Fruit fly (Drosophila melanogaster) whole organism, pupa: ENCODE results near the gene CG13894.
A peak's percentile ranks its signal among the peaks of the same experiment; 100 is the strongest.

Experiments used
- CG10348 ChIP-seq: fragments of 200-800 bp; sonication (Bioruptor generic); IDR thresholded peaks from 2 replicates; pipeline ENCODE4 v1.3.6; 2022; ENCODE audit warnings: missing biosample characterization, missing genetic modification characterization
- CG12605 ChIP-seq: fragments of 200-800 bp; sonication (Bioruptor generic); IDR thresholded peaks from 2 replicates; pipeline ENCODE4 v1.3.6; 2022; ENCODE audit warnings: missing biosample characterization, missing genetic modification characterization
- CG13204 ChIP-seq: fragments of 200-800 bp; sonication (Bioruptor generic); optimal IDR thresholded peaks from 2 replicates; lab custom pipeline; 2018; ENCODE audit warnings: missing biosample characterization, mild to moderate bottlenecking, missing genetic modification characterization, moderate library complexity
- CG14655 ChIP-seq: fragments of 200-800 bp; sonication (Bioruptor generic); optimal IDR thresholded peaks from 3 replicates; lab custom pipeline; 2017; ENCODE audit warnings: mild to moderate bottlenecking, missing biosample characterization, missing genetic modification reagents, missing genetic modification characterization
- CG15710 ChIP-seq: fragments of 200-800 bp; sonication (Bioruptor generic); optimal IDR thresholded peaks from 2 replicates; lab custom pipeline; 2018; ENCODE audit warnings: missing biosample characterization, mild to moderate bottlenecking, missing genetic modification characterization, moderate library complexity
- CG17806 ChIP-seq: fragments of 200-800 bp; sonication (Bioruptor generic); optimal IDR thresholded peaks from 2 replicates; lab custom pipeline; 2018; ENCODE audit warnings: missing biosample characterization, mild to moderate bottlenecking, missing genetic modification characterization, moderate library complexity
- CG32121 ChIP-seq: fragments of 200-800 bp; sonication (Bioruptor generic); IDR thresholded peaks from 2 replicates; pipeline ENCODE4 v1.3.6; 2022; ENCODE audit warnings: missing biosample characterization, missing genetic modification characterization
- CG34367 ChIP-seq: fragments of 200-800 bp; sonication (Bioruptor generic); optimal IDR thresholded peaks from 2 replicates; lab custom pipeline; 2018; ENCODE audit warnings: missing biosample characterization, mild to moderate bottlenecking, missing genetic modification characterization
- CG4496 ChIP-seq: fragments of 200-800 bp; sonication (Bioruptor generic); IDR thresholded peaks from 3 replicates; pipeline ENCODE4 v1.3.6; 2022; ENCODE audit warnings: missing biosample characterization, missing genetic modification characterization
- CG8159 ChIP-seq: fragments of 200-800 bp; sonication (Bioruptor generic); optimal IDR thresholded peaks from 3 replicates; lab custom pipeline; 2018; ENCODE audit warnings: missing biosample characterization, mild to moderate bottlenecking, missing genetic modification characterization, moderate library complexity
- CG8301 ChIP-seq: fragments of 200-800 bp; sonication (Bioruptor generic); optimal IDR thresholded peaks from 2 replicates; lab custom pipeline; 2018; ENCODE audit warnings: missing biosample characterization, mild to moderate bottlenecking, missing genetic modification characterization
- CG9948 ChIP-seq: fragments of 200-800 bp; sonication (Bioruptor generic); optimal IDR thresholded peaks from 2 replicates; lab custom pipeline; 2018; ENCODE audit warnings: missing biosample characterization, mild to moderate bottlenecking, missing genetic modification characterization, moderate library complexity
- D1 ChIP-seq: fragments of 200-800 bp; sonication (Bioruptor generic); optimal IDR thresholded peaks from 2 replicates; lab custom pipeline; 2018; ENCODE audit warnings: missing biosample characterization, mild to moderate bottlenecking, missing genetic modification characterization, moderate library complexity
- EcR ChIP-seq: fragments of 200-800 bp; sonication (Bioruptor generic); optimal IDR thresholded peaks from 3 replicates; lab custom pipeline; 2019; ENCODE audit warnings: missing biosample characterization, missing genetic modification characterization, mild to moderate bottlenecking, moderate library complexity, missing genetic modification reagents
- Ets98B ChIP-seq: fragments of 200-800 bp; sonication (Bioruptor generic); IDR thresholded peaks from 2 replicates; pipeline ENCODE4 v1.3.6; 2022; ENCODE audit warnings: missing biosample characterization, missing genetic modification characterization
- Pif1A ChIP-seq: fragments of 200-800 bp; sonication (Bioruptor generic); optimal IDR thresholded peaks from 3 replicates; lab custom pipeline; 2016; ENCODE audit warnings: missing biosample characterization, missing genetic modification characterization
- Pif1B ChIP-seq: fragments of 200-800 bp; sonication (Bioruptor generic); optimal IDR thresholded peaks from 3 replicates; lab custom pipeline; 2016; ENCODE audit warnings: missing biosample characterization, missing genetic modification characterization
- Snoo ChIP-seq: fragments of 200-800 bp; sonication (Bioruptor generic); optimal IDR thresholded peaks from 3 replicates; lab custom pipeline; 2017; ENCODE audit warnings: missing biosample characterization, mild to moderate bottlenecking, missing genetic modification characterization, inconsistent platforms
- fd96Ca ChIP-seq: fragments of 200-800 bp; sonication (Bioruptor generic); IDR thresholded peaks from 3 replicates; pipeline ENCODE4 v1.3.6; 2022; ENCODE audit warnings: missing biosample characterization, missing genetic modification characterization
- gl ChIP-seq: fragments of 200-800 bp; sonication (Bioruptor generic); optimal IDR thresholded peaks from 2 replicates; lab custom pipeline; 2018; ENCODE audit warnings: missing biosample characterization, mild to moderate bottlenecking, missing genetic modification characterization
- rn ChIP-seq: fragments of 200-800 bp; sonication (Bioruptor generic); IDR thresholded peaks from 2 replicates; pipeline ENCODE4 v1.3.6; 2022; ENCODE audit warnings: missing biosample characterization, missing genetic modification characterization

The CG13894 gene

dm6 chr3L:684749-685440 lies 14.0 kb downstream of the CG13894 start:
- TF ChIP-seq CG17806 (tag; lab: Kevin White, UChicago): peak; percentile 10
- TF ChIP-seq CG8159: peak; percentile 43
- peak; percentile 27 for TF ChIP-seq CG15710 (tag; lab: Kevin White, UChicago)
- TF ChIP-seq CG13204 (GFP tag; lab: Kevin White, UChicago): no peak
- no peak for TF ChIP-seq CG4496 (GFP tag; lab: Robert Waterston, UW)
- no peak for TF ChIP-seq CG8301 (tag; lab: Kevin White, UChicago)
- TF ChIP-seq CG14655 (GFP tag; lab: Kevin White, UChicago): no peak

- no peak for TF ChIP-seq Pif1B (GFP tag; lab: Kevin White, UChicago)
- no peak for TF ChIP-seq CG9948 (tag; lab: Kevin White, UChicago)
- no peak for TF ChIP-seq CG15710 (tag; lab: Kevin White, UChicago)
- peak; percentile 37 for TF ChIP-seq EcR (GFP tag; lab: Kevin White, UChicago)
- TF ChIP-seq CG14655 (GFP tag; lab: Kevin White, UChicago): no peak
- no peak for TF ChIP-seq Snoo (tag; lab: Kevin White, UChicago)
- peak; percentile 0 for TF ChIP-seq gl (tag; lab: Kevin White, UChicago)
- TF ChIP-seq CG12605: 0 out of 2 replicates have a peak, but pooled peaks have one; percentile 30
- no peak for TF ChIP-seq CG32121
- no peak for TF ChIP-seq CG10348 (GFP tag; lab: Robert Waterston, UW)
- no peak for TF ChIP-seq CG17806 (tag; lab: Kevin White, UChicago)
- no peak for TF ChIP-seq D1 (tag; lab: Kevin White, UChicago)
- peak; percentile 30 for TF ChIP-seq CG13204 (GFP tag; lab: Kevin White, UChicago)
- TF ChIP-seq CG8159: no peak
- TF ChIP-seq fd96Ca (GFP tag; lab: Robert Waterston, UW): no peak
- TF ChIP-seq rn (GFP tag; lab: Robert Waterston, UW): no peak
- TF ChIP-seq CG34367: no peak
- peak; percentile 9; the same call in 1 of the 3 replicates for TF ChIP-seq CG4496 (GFP tag; lab: Robert Waterston, UW)
- TF ChIP-seq Ets98B (GFP tag; lab: Robert Waterston, UW): no peak; the same call in 1 of the 2 replicates
- TF ChIP-seq CG8301 (tag; lab: Kevin White, UChicago): peak; percentile 1
- peak; percentile 51 for TF ChIP-seq Pif1A (GFP tag; lab: Kevin White, UChicago)
These were observed 16.5 kb downstream of the CG13894 start, which contains the start of gene CG3386 for dm6 chr3L:682420-682882. TSS of gene CG3386 (minus strand) at chr3L:682470.

- TF ChIP-seq CG8159 (peak; percentile 34), Snoo (tag; lab: Kevin White, UChicago) (peak; percentile 23), CG14655 (GFP tag; lab: Kevin White, UChicago) (no peak), D1 (tag; lab: Kevin White, UChicago) (no peak), rn (GFP tag; lab: Robert Waterston, UW) (no peak), CG4496 (GFP tag; lab: Robert Waterston, UW) (peak; percentile 48; the same call in 1 of the 3 replicates), CG9948 (tag; lab: Kevin White, UChicago) (no peak), CG8301 (tag; lab: Kevin White, UChicago) (no peak), CG13204 (GFP tag; lab: Kevin White, UChicago) (no peak), CG12605 (no peak), Pif1A (GFP tag; lab: Kevin White, UChicago) (peak; percentile 22), gl (tag; lab: Kevin White, UChicago) (no peak), CG15710 (tag; lab: Kevin White, UChicago) (peak; percentile 19), EcR (GFP tag; lab: Kevin White, UChicago) (no peak), Ets98B (GFP tag; lab: Robert Waterston, UW) (peak; percentile 33; the same call in 1 of the 2 replicates), Pif1B (GFP tag; lab: Kevin White, UChicago) (peak; percentile 58), CG34367 (no peak), CG10348 (GFP tag; lab: Robert Waterston, UW) (no peak), CG32121 (0 out of 2 replicates have a peak, but pooled peaks have one; percentile 14)
These were observed 17.1 kb downstream of the CG13894 start for dm6 chr3L:681793-682369.

dm6 chr3L:680258-680657 lies 18.7 kb downstream of the CG13894 start, which contains the start of gene CG17129:
TSS of gene CG17129 (minus strand) at chr3L:680326.
- TF ChIP-seq Pif1B (GFP tag; lab: Kevin White, UChicago) (no peak), CG14655 (GFP tag; lab: Kevin White, UChicago) (peak; percentile 6), CG15710 (tag; lab: Kevin White, UChicago) (no peak), CG8301 (tag; lab: Kevin White, UChicago) (peak; percentile 36), rn (GFP tag; lab: Robert Waterston, UW) (peak; percentile 34; the same call in 1 of the 2 replicates), CG8159 (peak; percentile 3), CG32121 (peak; percentile 32; the same call in 1 of the 2 replicates), CG9948 (tag; lab: Kevin White, UChicago) (no peak), Pif1A (GFP tag; lab: Kevin White, UChicago) (peak; percentile 7), Ets98B (GFP tag; lab: Robert Waterston, UW) (peak; percentile 40; the same call in 1 of the 2 replicates), fd96Ca (GFP tag; lab: Robert Waterston, UW) (peak; percentile 40; the same call in 1 of the 3 replicates)

- TF ChIP-seq rn (GFP tag; lab: Robert Waterston, UW) (no peak), Ets98B (GFP tag; lab: Robert Waterston, UW) (no peak), Pif1B (GFP tag; lab: Kevin White, UChicago) (no peak), CG9948 (tag; lab: Kevin White, UChicago) (no peak), CG4496 (GFP tag; lab: Robert Waterston, UW) (no peak)
These were observed 23.1 kb downstream of the CG13894 start for dm6 chr3L:675856-676255.
